Fruit fly (Drosophila melanogaster): ENCODE data around the gene CG13445.

CG13445 gene

DNA sequence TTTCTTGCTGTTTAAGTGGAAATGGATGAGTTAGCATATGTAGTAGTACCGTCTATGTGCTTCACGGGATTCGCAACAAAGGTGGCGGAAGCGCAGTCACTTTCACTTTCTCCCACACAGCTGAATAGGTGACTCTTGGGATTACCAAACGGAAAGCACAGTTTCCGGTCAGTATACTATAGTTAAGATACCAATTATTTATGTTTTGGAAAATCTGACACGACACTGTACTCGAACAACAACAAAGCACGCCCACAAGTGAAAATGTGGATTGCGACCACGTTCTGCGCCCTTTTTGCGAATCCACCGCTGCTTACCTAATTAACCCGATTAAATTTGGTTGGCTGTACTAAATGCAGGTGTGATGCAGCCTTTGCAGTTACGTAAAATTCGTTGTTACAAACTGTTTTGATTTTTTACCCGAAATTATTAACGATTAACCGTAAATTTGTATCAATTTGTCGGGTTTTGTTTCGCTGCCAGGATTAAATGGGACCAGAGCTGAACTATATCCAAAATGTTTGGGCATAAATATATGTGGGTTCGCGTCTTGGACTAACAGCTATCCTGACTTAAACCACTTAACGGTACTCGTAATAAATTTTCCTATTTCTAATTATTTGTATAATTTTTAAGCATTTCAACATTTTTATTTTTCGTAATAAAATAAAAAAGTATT is 25.7 kb downstream of the CG13445 start, which contains the start of gene CG18081 (continued):
- peak; percentile 25 for TF ChIP-seq phol (tag; optimal IDR thresholded peaks at IDR 0.05)
- peak; percentile 68 for TF ChIP-seq Med (GFP tag)
- TF ChIP-seq ems (GFP tag; optimal IDR thresholded peaks at IDR 0.05), result no peak
- TF ChIP-seq E2f2 (GFP tag; IDR thresholded peaks at IDR 0.05), result peak; percentile 22; the same call in 1 of the 2 replicates
- TF ChIP-seq pum (GFP tag; optimal IDR thresholded peaks at IDR 0.05), result no peak
- no peak for TF ChIP-seq CG12744 (GFP tag; optimal IDR thresholded peaks at IDR 0.05)
- TF ChIP-seq BEAF-32 (GFP tag; optimal IDR thresholded peaks at IDR 0.05), result peak; percentile 36
- no peak for TF ChIP-seq nerfin-1 (tag; optimal IDR thresholded peaks at IDR 0.05)
- 0 out of 2 replicates have a peak, but pooled peaks have one; percentile 25 for TF ChIP-seq CG31441 (GFP tag; IDR thresholded peaks at IDR 0.05)
- TF ChIP-seq kni (GFP tag; optimal IDR thresholded peaks at IDR 0.05), result no peak
- no peak for TF ChIP-seq luna (GFP tag; optimal IDR thresholded peaks at IDR 0.05)
- TF ChIP-seq CHES-1-like (GFP tag; optimal IDR thresholded peaks at IDR 0.05), result peak; percentile 14
- peak; percentile 13 for TF ChIP-seq YL-1 (GFP tag; optimal IDR thresholded peaks at IDR 0.05)
- TF ChIP-seq slou (GFP tag; optimal IDR thresholded peaks at IDR 0.05), result no peak
- TF ChIP-seq sens (GFP tag), result peak; percentile 32
- no peak for TF ChIP-seq CG10321 (GFP tag; IDR thresholded peaks at IDR 0.05)

DNA sequence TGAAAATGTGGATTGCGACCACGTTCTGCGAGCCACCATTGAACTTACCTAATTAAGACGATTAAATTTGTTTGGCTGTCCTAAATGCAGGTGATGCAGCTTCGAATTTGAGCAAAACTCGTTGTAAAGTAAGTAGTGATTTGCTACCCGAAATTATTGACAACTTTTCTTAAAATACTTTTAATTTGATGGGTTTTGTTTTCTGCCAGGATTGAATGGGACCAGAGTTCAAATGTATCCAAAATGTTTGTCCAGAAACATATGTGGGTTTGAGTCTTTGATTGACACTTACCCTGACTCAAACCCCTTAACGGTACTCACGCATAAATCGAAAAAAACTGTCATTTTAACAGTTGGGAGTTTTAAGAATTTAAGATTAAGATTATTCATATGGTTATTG is 27.9 kb downstream of the CG13445 start, which contains the start of gene CG15715:
TSS of gene CG15715 (minus strand) at position 274 of the 400 bp plus-strand sequence.
- TF ChIP-seq MESR4 (GFP tag; optimal IDR thresholded peaks at IDR 0.05) (peak; percentile 82), knrl (GFP tag; IDR thresholded peaks at IDR 0.05; ENCODE audit: partially characterized antibody) (peak; percentile 56; the same call in 2 of the 3 replicates), Ets65A (GFP tag) (peak; percentile 86), CG12104 (GFP tag; optimal IDR thresholded peaks at IDR 0.05) (no peak), sug (tag; optimal IDR thresholded peaks at IDR 0.05) (peak; percentile 35), wek (GFP tag; optimal IDR thresholded peaks at IDR 0.05) (peak; percentile 88), row (GFP tag; IDR thresholded peaks at IDR 0.05) (peak; percentile 55), amos (GFP tag; IDR thresholded peaks at IDR 0.05; ENCODE audit: partially characterized antibody) (peak; percentile 35), CG34376 (GFP tag; optimal IDR thresholded peaks at IDR 0.05) (peak; percentile 27), CG9437 (GFP tag; optimal IDR thresholded peaks at IDR 0.05) (peak; percentile 80), CG3838 (GFP tag; optimal IDR thresholded peaks at IDR 0.05) (no peak), Pdp1 (GFP tag; optimal IDR thresholded peaks at IDR 0.05) (peak in 1 of 2 experiments; percentile 60), tll (GFP tag; optimal IDR thresholded peaks at IDR 0.05) (no peak), stwl (tag; optimal IDR thresholded peaks at IDR 0.05) (peak; percentile 94), CG2712 (tag; optimal IDR thresholded peaks at IDR 0.05) (peak; percentile 42), zf30C (GFP tag; optimal IDR thresholded peaks at IDR 0.05) (no peak), BEAF-32 (GFP tag; optimal IDR thresholded peaks at IDR 0.05) (peak; percentile 58), fru (optimal IDR thresholded peaks at IDR 0.05) (no peak), CG9797 (GFP tag; optimal IDR thresholded peaks at IDR 0.05) (peak; percentile 68), crp (GFP tag; optimal IDR thresholded peaks at IDR 0.05) (peak in 1 of 2 experiments; percentile 82), Scr (GFP tag; IDR thresholded peaks at IDR 0.05; ENCODE audit: partially characterized antibody) (peak; percentile 30; the same call in 1 of the 2 replicates), CG17186 (GFP tag; optimal IDR thresholded peaks at IDR 0.05) (peak; percentile 5), CG10209 (GFP tag; optimal IDR thresholded peaks at IDR 0.05) (no peak), pzg (GFP tag; optimal IDR thresholded peaks at IDR 0.05) (peak; percentile 89), C15 (GFP tag; IDR thresholded peaks at IDR 0.05) (no peak), CG12299 (tag; optimal IDR thresholded peaks at IDR 0.05) (no peak), Stat92E (GFP tag; optimal IDR thresholded peaks at IDR 0.05) (no peak), CG42726 (GFP tag; IDR thresholded peaks at IDR 0.05; ENCODE audit: partially characterized antibody) (peak; percentile 30; the same call in 1 of the 2 replicates), phol (tag; optimal IDR thresholded peaks at IDR 0.05) (peak; percentile 63), ttk (GFP tag; IDR thresholded peaks at IDR 0.05) (no peak), CTCF (GFP tag; optimal IDR thresholded peaks at IDR 0.05) (peak; percentile 47), CG34224 (GFP tag; IDR thresholded peaks at IDR 0.05; ENCODE audit: partially characterized antibody) (no peak), lilli (GFP tag; optimal IDR thresholded peaks at IDR 0.05) (peak; percentile 26), CG15601 (tag; optimal IDR thresholded peaks at IDR 0.05) (peak; percentile 30)
